Fruit fly (Drosophila melanogaster) whole organism, embryonic: Measurements from ENCODE around the gene CG42445.

Experiments
- Bdp1 ChIP-seq: fragments of 200-800 bp; sonication (Bioruptor generic); optimal IDR thresholded peaks from 3 replicates; lab custom pipeline; 2016; ENCODE audit warnings: missing biosample characterization, missing genetic modification characterization
- CG10366 ChIP-seq: fragments of 200-800 bp; sonication (Bioruptor generic); IDR thresholded peaks from 2 replicates; pipeline ENCODE4 v1.3.6; 2022; ENCODE audit warnings: missing biosample characterization, missing genetic modification characterization
- CG11093 ChIP-seq: fragments of 200-800 bp; sonication (Bioruptor generic); IDR thresholded peaks from 3 replicates; pipeline ENCODE4 v1.3.6; 2022; ENCODE audit warnings: missing biosample characterization, missing genetic modification characterization
- CG11247 ChIP-seq: fragments of 200-800 bp; sonication (Bioruptor generic); IDR thresholded peaks from 2 replicates; pipeline ENCODE4 v1.3.6; 2022; ENCODE audit warnings: missing biosample characterization, missing genetic modification characterization
- CG11398 ChIP-seq: fragments of 200-800 bp; sonication (Bioruptor generic); optimal IDR thresholded peaks from 2 replicates; lab custom pipeline; 2016; ENCODE audit warnings: missing biosample characterization, missing genetic modification characterization
- CG12391 ChIP-seq: fragments of 200-800 bp; sonication (Bioruptor generic); optimal IDR thresholded peaks from 3 replicates; lab custom pipeline; 2018; ENCODE audit warnings: missing biosample characterization, mild to moderate bottlenecking, missing genetic modification characterization, moderate library complexity
- CG13296 ChIP-seq: fragments of 200-800 bp; sonication (Bioruptor generic); optimal IDR thresholded peaks from 3 replicates; lab custom pipeline; 2018; ENCODE audit warnings: missing biosample characterization, mild to moderate bottlenecking, missing genetic modification characterization
- CG14014 ChIP-seq: fragments of 200-800 bp; sonication (Bioruptor generic); IDR thresholded peaks from 2 replicates; pipeline ENCODE4 v1.3.6; 2022; ENCODE audit warnings: missing biosample characterization, missing genetic modification characterization
- CG16779 ChIP-seq: fragments of 200-800 bp; sonication (Bioruptor generic); IDR thresholded peaks from 2 replicates; pipeline ENCODE4 v1.3.6; 2022; ENCODE audit warnings: missing biosample characterization, missing genetic modification characterization
- CG18011 ChIP-seq: fragments of 200-800 bp; sonication (Bioruptor generic); optimal IDR thresholded peaks from 2 replicates; lab custom pipeline; 2017; ENCODE audit warnings: missing biosample characterization, missing genetic modification characterization, mild to moderate bottlenecking, moderate library complexity, missing genotype
- CG18619 ChIP-seq: fragments of 200-800 bp; sonication (Bioruptor generic); optimal IDR thresholded peaks from 3 replicates; lab custom pipeline; 2017; ENCODE audit warnings: missing biosample characterization, mild to moderate bottlenecking, missing genetic modification characterization
- CG2875 ChIP-seq: fragments of 200-800 bp; sonication (Bioruptor generic); optimal IDR thresholded peaks from 2 replicates; lab custom pipeline; 2017; ENCODE audit warnings: missing biosample characterization, mild to moderate bottlenecking, missing genetic modification characterization, missing genetic modification reagents
- CG31365 ChIP-seq: fragments of 200-800 bp; sonication (Bioruptor generic); optimal IDR thresholded peaks from 2 replicates; lab custom pipeline; 2018; ENCODE audit warnings: missing biosample characterization, mild to moderate bottlenecking, missing genetic modification characterization
- CG4360 ChIP-seq: fragments of 200-800 bp; sonication (Bioruptor generic); IDR thresholded peaks from 2 replicates; pipeline ENCODE4 v1.3.6; 2022; ENCODE audit warnings: missing biosample characterization, missing genetic modification characterization
- CG7745 ChIP-seq: fragments of 200-800 bp; sonication (Bioruptor generic); optimal IDR thresholded peaks from 2 replicates; lab custom pipeline; 2018; ENCODE audit warnings: missing biosample characterization, mild to moderate bottlenecking, missing genetic modification characterization, moderate library complexity
- CG7839 ChIP-seq: fragments of 200-800 bp; sonication (Bioruptor generic); optimal IDR thresholded peaks from 3 replicates; lab custom pipeline; 2018; ENCODE audit warnings: missing biosample characterization, mild to moderate bottlenecking, missing genetic modification characterization, moderate library complexity
- CG7928 ChIP-seq: fragments of 200-800 bp; sonication (Bioruptor generic); optimal IDR thresholded peaks from 2 replicates; lab custom pipeline; 2017; ENCODE audit warnings: missing biosample characterization, mild to moderate bottlenecking, missing genetic modification characterization
- CG8089 ChIP-seq: fragments of 200-800 bp; sonication (Bioruptor generic); optimal IDR thresholded peaks from 3 replicates; lab custom pipeline; 2016; ENCODE audit warnings: missing biosample characterization, missing genetic modification characterization
- CG9215 ChIP-seq: fragments of 200-800 bp; sonication (Bioruptor generic); IDR thresholded peaks from 2 replicates; pipeline ENCODE4 v1.3.6; 2022; ENCODE audit warnings: missing biosample characterization, missing genetic modification characterization
- CkIIα-i1 ChIP-seq: fragments of 200-800 bp; sonication (Bioruptor generic); IDR thresholded peaks from 2 replicates; pipeline ENCODE4 v1.3.6; 2022; ENCODE audit warnings: missing biosample characterization, missing genetic modification characterization
- D19B ChIP-seq: fragments of 200-800 bp; sonication (Bioruptor generic); optimal IDR thresholded peaks from 2 replicates; lab custom pipeline; 2017; ENCODE audit warnings: missing biosample characterization, mild to moderate bottlenecking, missing genetic modification characterization
- Dek ChIP-seq: fragments of 200-800 bp; sonication (Bioruptor generic); optimal IDR thresholded peaks from 3 replicates; lab custom pipeline; 2019; ENCODE audit warnings: missing biosample characterization, mild to moderate bottlenecking, missing genetic modification characterization, moderate library complexity
- E2f2 ChIP-seq: fragments of 200-800 bp; sonication (Bioruptor generic); IDR thresholded peaks from 2 replicates; pipeline ENCODE4 v1.3.6; 2022; ENCODE audit warnings: missing biosample characterization, missing genetic modification characterization
- Ets65A ChIP-seq: fragments of 200-800 bp; sonication (Bioruptor generic); peaks from one replicate; lab custom pipeline; 2016; ENCODE audit warnings: missing biosample characterization, missing genetic modification characterization
- HHEX ChIP-seq: fragments of 200-800 bp; sonication (Bioruptor generic); optimal IDR thresholded peaks from 3 replicates; lab custom pipeline; 2017; ENCODE audit warnings: missing biosample characterization, mild to moderate bottlenecking, missing genetic modification characterization, missing genetic modification reagents
- HLH3B ChIP-seq: fragments of 200-800 bp; sonication (Bioruptor generic); IDR thresholded peaks from 2 replicates; pipeline ENCODE4 v1.3.6; 2022; ENCODE audit warnings: missing biosample characterization, missing genetic modification characterization
- HLHmδ ChIP-seq: fragments of 200-800 bp; sonication (Bioruptor generic); optimal IDR thresholded peaks from 2 replicates; lab custom pipeline; 2018; ENCODE audit warnings: missing biosample characterization, mild to moderate bottlenecking, missing genetic modification characterization, moderate library complexity
- HmgD ChIP-seq: fragments of 200-800 bp; sonication (Bioruptor generic); optimal IDR thresholded peaks from 3 replicates; lab custom pipeline; 2016; ENCODE audit warnings: missing biosample characterization, missing genetic modification characterization
- Med ChIP-seq: fragments of 200-800 bp; sonication (Bioruptor generic); peaks from one replicate; lab custom pipeline; 2016; ENCODE audit warnings: missing biosample characterization, missing genetic modification characterization, mild to moderate bottlenecking, inconsistent platforms, moderate library complexity
- Mrtf ChIP-seq: fragments of 200-800 bp; sonication (Bioruptor generic); IDR thresholded peaks from 3 replicates; pipeline ENCODE4 v1.3.6; 2022; ENCODE audit warnings: missing biosample characterization, missing genetic modification characterization
- Ptx1 ChIP-seq: fragments of 200-800 bp; sonication (Bioruptor generic); IDR thresholded peaks from 2 replicates; pipeline ENCODE4 v1.3.6; 2022; ENCODE audit warnings: missing biosample characterization, missing genetic modification characterization
- Ravus ChIP-seq: fragments of 200-800 bp; sonication (Bioruptor generic); IDR thresholded peaks from 2 replicates; pipeline ENCODE4 v1.3.6; 2022; ENCODE audit warnings: missing biosample characterization, missing genetic modification characterization
- Sry-β ChIP-seq: fragments of 200-800 bp; sonication (Bioruptor generic); optimal IDR thresholded peaks from 2 replicates; lab custom pipeline; 2018; ENCODE audit warnings: missing biosample characterization, mild to moderate bottlenecking, missing genetic modification characterization, moderate library complexity
- Trl ChIP-seq, 3 experiments: fragments of >200 bp in 2 of 3; fragments of 200-800 bp in 1 of 3; sonication (Bioruptor generic) in 1 of 3; optimal IDR thresholded peaks; 2 replicates in 1 of 3; 3 replicates in 2 of 3; lab custom pipeline; 2016 to 2017; ENCODE audit warnings: missing biosample characterization in 1 of 3, missing genetic modification characterization in 1 of 3
- btn ChIP-seq: fragments of 200-800 bp; sonication (Bioruptor generic); optimal IDR thresholded peaks from 2 replicates; lab custom pipeline; 2016; ENCODE audit warnings: missing biosample characterization, missing genetic modification characterization
- ci ChIP-seq: fragments of 200-800 bp; sonication (Bioruptor generic); IDR thresholded peaks from 3 replicates; pipeline ENCODE4 v1.3.6; 2022; ENCODE audit warnings: missing biosample characterization, missing genetic modification characterization
- da ChIP-seq: fragments of 200-800 bp; sonication (Bioruptor generic); optimal IDR thresholded peaks from 2 replicates; lab custom pipeline; 2016; ENCODE audit warnings: missing biosample characterization, missing genetic modification characterization
- dm ChIP-seq: fragments of 200-800 bp; sonication (Bioruptor generic); optimal IDR thresholded peaks from 3 replicates; lab custom pipeline; 2016; ENCODE audit warnings: missing biosample characterization, missing genetic modification characterization
- en ChIP-seq: fragments of 200-800 bp; sonication (Bioruptor generic); optimal IDR thresholded peaks from 2 replicates; lab custom pipeline; 2016; ENCODE audit warnings: missing biosample characterization, missing genetic modification characterization
- ftz-f1 ChIP-seq: fragments of 200-800 bp; sonication (Bioruptor generic); optimal IDR thresholded peaks from 2 replicates; lab custom pipeline; 2016; ENCODE audit warnings: missing biosample characterization, missing genetic modification characterization
- h ChIP-seq: fragments of >200 bp; optimal IDR thresholded peaks from 2 replicates; lab custom pipeline; 2017
- kah ChIP-seq: fragments of 200-800 bp; sonication (Bioruptor generic); optimal IDR thresholded peaks from 2 replicates; lab custom pipeline; 2018; ENCODE audit warnings: missing biosample characterization, mild to moderate bottlenecking, missing genetic modification characterization
- klu ChIP-seq: fragments of 200-800 bp; sonication (Bioruptor generic); IDR thresholded peaks from 2 replicates; pipeline ENCODE4 v1.3.6; 2022; ENCODE audit warnings: missing biosample characterization, missing genetic modification characterization
- lola ChIP-seq, 3 experiments: fragments of >200 bp in 2 of 3; fragments of 200-800 bp in 1 of 3; sonication (Bioruptor generic) in 1 of 3; optimal IDR thresholded peaks; 2 replicates each; lab custom pipeline; 2017 to 2019; ENCODE audit warnings: missing biosample characterization in 3 of 3, missing genetic modification characterization in 3 of 3, mild to moderate bottlenecking in 1 of 3, moderate library complexity in 1 of 3
- mirr ChIP-seq: fragments of 200-800 bp; sonication (Bioruptor generic); optimal IDR thresholded peaks from 3 replicates; lab custom pipeline; 2018; ENCODE audit warnings: missing biosample characterization, mild to moderate bottlenecking, missing genetic modification characterization
- oc ChIP-seq: fragments of 200-800 bp; sonication (Bioruptor generic); optimal IDR thresholded peaks from 2 replicates; lab custom pipeline; 2018; ENCODE audit warnings: missing biosample characterization, mild to moderate bottlenecking, missing genetic modification characterization, moderate library complexity
- sr ChIP-seq: fragments of 200-800 bp; sonication (Bioruptor generic); IDR thresholded peaks from 3 replicates; pipeline ENCODE4 v1.3.6; 2022; ENCODE audit warnings: missing biosample characterization, missing genetic modification characterization
- ssp ChIP-seq: fragments of 200-800 bp; sonication (Bioruptor generic); IDR thresholded peaks from 2 replicates; pipeline ENCODE4 v1.3.6; 2022; ENCODE audit warnings: missing biosample characterization, missing genetic modification characterization
- tin ChIP-seq: fragments of 200-800 bp; sonication (Bioruptor generic); optimal IDR thresholded peaks from 3 replicates; lab custom pipeline; 2016; ENCODE audit warnings: missing biosample characterization, missing genetic modification characterization
- tll ChIP-seq, 2 experiments: fragments of 200-800 bp in 1 of 2; fragments of >200 bp in 1 of 2; sonication (Bioruptor generic) in 1 of 2; optimal IDR thresholded peaks; 2 replicates each; lab custom pipeline; 2017 to 2019; ENCODE audit warnings: missing biosample characterization in 2 of 2, missing genetic modification characterization in 2 of 2, mild to moderate bottlenecking in 1 of 2, moderate library complexity in 1 of 2

The CG42445 gene

DNA sequence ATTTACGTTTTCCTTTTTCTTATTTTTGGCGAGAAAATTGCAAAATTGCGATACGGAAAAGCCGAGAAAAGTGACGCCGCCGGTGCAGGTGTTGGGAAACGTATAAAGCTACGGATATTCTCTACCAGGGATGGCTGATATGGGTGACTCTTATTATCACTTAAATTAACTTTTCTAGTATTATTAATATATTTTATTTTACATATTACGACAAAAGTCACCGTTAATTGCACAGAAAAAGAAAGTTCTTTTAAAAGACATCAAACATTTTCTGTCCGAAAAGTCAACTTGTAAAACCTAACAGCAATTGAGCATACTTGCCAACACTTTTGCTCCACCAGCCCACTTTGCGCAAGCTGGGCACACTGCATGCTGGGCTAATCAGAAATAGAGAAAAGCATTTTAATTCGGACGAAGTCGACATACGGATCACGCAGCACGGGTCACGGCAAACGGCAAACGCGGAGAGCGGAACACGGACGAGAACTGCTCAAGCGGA is 30.9 kb downstream of the CG42445 start, which contains the start of the genes Cds and Uba2 (continued):
- peak in 1 of 2 experiments; percentile 92 for TF ChIP-seq tll (GFP tag; optimal IDR thresholded peaks at IDR 0.05; lab: Kevin White, UChicago)
- TF ChIP-seq ci, result peak; percentile 90
- peak; percentile 93 for TF ChIP-seq Ptx1 (GFP tag; lab: Robert Waterston, UW)
- peak; percentile 94 for TF ChIP-seq Dek (tag; lab: Kevin White, UChicago)
- peak; percentile 94 for TF ChIP-seq tin (GFP tag; lab: Kevin White, UChicago)
- no peak for TF ChIP-seq CkIIα-i1 (GFP tag; lab: Robert Waterston, UW)
- peak; percentile 55 for TF ChIP-seq HmgD (GFP tag; lab: Kevin White, UChicago)
- TF ChIP-seq CG11398, result peak; percentile 77
- peak; percentile 80 for TF ChIP-seq CG2875
- TF ChIP-seq HLHmδ (GFP tag; lab: Kevin White, UChicago), result no peak
- peak; percentile 45 for TF ChIP-seq CG8089
- TF ChIP-seq ftz-f1 (GFP tag; lab: Kevin White, UChicago), result peak; percentile 66
- peak; percentile 88 for TF ChIP-seq klu
- TF ChIP-seq Mrtf (GFP tag; lab: Robert Waterston, UW), result peak; percentile 79
- TF ChIP-seq E2f2 (GFP tag; lab: Robert Waterston, UW), result peak; percentile 73
- peak; percentile 38 for TF ChIP-seq CG31365 (tag; lab: Kevin White, UChicago)
- TF ChIP-seq CG11093 (GFP tag; lab: Robert Waterston, UW), result peak; percentile 84
- TF ChIP-seq sr (GFP tag; lab: Robert Waterston, UW), result peak; percentile 24; the same call in 1 of the 3 replicates
- TF ChIP-seq Ravus (GFP tag; lab: Robert Waterston, UW), result peak; percentile 66
- TF ChIP-seq CG18619 (GFP tag; lab: Kevin White, UChicago), result peak; percentile 91
- TF ChIP-seq CG7839 (tag; lab: Kevin White, UChicago), result peak; percentile 91
- peak; percentile 61 for TF ChIP-seq Bdp1
- TF ChIP-seq en (GFP tag; lab: Kevin White, UChicago), result no peak
- peak; percentile 96 for TF ChIP-seq CG12391 (tag; lab: Kevin White, UChicago)
- peak; percentile 93 for TF ChIP-seq CG9215 (GFP tag; lab: Robert Waterston, UW)
- TF ChIP-seq Ets65A, result peak; percentile 97
- TF ChIP-seq oc (tag; lab: Kevin White, UChicago), result peak; percentile 85
- TF ChIP-seq CG4360, result peak; percentile 37; the same call in 1 of the 2 replicates
- TF ChIP-seq CG7745 (tag; lab: Kevin White, UChicago), result no peak
- TF ChIP-seq HHEX (GFP tag; lab: Kevin White, UChicago), result peak; percentile 93
- peak; percentile 48 for TF ChIP-seq dm
- TF ChIP-seq mirr, result peak; percentile 80
- peak; percentile 87 for TF ChIP-seq CG16779 (GFP tag; lab: Robert Waterston, UW)
- no peak for TF ChIP-seq Trl (optimal IDR thresholded peaks at IDR 0.05; lab: Kevin White, UChicago)
- TF ChIP-seq Trl (GFP tag; optimal IDR thresholded peaks at IDR 0.05; lab: Kevin White, UChicago), result peak; percentile 82
- TF ChIP-seq CG14014 (GFP tag; lab: Robert Waterston, UW), result peak; percentile 90
- TF ChIP-seq CG11247, result peak; percentile 92
- peak in 1 of 3 experiments; percentile 88 for TF ChIP-seq lola (GFP tag; optimal IDR thresholded peaks at IDR 0.05; lab: Kevin White, UChicago)
- TF ChIP-seq CG7928, result peak; percentile 92
- peak; percentile 97 for TF ChIP-seq Med (GFP tag; lab: Kevin White, UChicago)
- peak; percentile 84 for TF ChIP-seq ssp (GFP tag; lab: Robert Waterston, UW)
- peak; percentile 85 for TF ChIP-seq D19B (GFP tag; lab: Kevin White, UChicago)
- peak; percentile 75 for TF ChIP-seq Sry-β (GFP tag; lab: Kevin White, UChicago)
- TF ChIP-seq CG13296 (GFP tag; lab: Kevin White, UChicago), result peak; percentile 93
- peak; percentile 85 for TF ChIP-seq CG10366
- peak; percentile 86 for TF ChIP-seq CG18011
- TF ChIP-seq da (GFP tag; lab: Kevin White, UChicago), result no peak
- TF ChIP-seq h, result no peak
- TF ChIP-seq btn (GFP tag; lab: Kevin White, UChicago), result peak; percentile 11
- peak; percentile 86 for TF ChIP-seq HLH3B (GFP tag; lab: Robert Waterston, UW)
- TF ChIP-seq kah, result peak; percentile 44
